Worm (Caenorhabditis elegans) whole organism, young adult: ENCODE results near the gene nhr-158.
A peak's percentile ranks its signal among the peaks of the same experiment; 100 is the strongest.

Experiments
- B0019.2 ChIP-seq: fragments of 200-800 bp; sonication (Bioruptor generic); conservative IDR thresholded peaks from 2 replicates; pipeline ENCODE4 v1.3.6; 2022; ENCODE audit warnings: missing genetic modification reagents, missing genetic modification characterization, missing compliant biosample characterization
- D2030.7 ChIP-seq: fragments of 200-800 bp; sonication (Bioruptor generic); IDR thresholded peaks from 2 replicates; pipeline ENCODE4 v1.3.6; 2022; ENCODE audit warnings: missing genetic modification reagents, missing genetic modification characterization, missing compliant biosample characterization
- F10E7.11 ChIP-seq: sonication (generic microtip); optimal IDR thresholded peaks from 2 replicates; lab custom pipeline; 2017; ENCODE audit warnings: mild to moderate bottlenecking, missing genetic modification characterization, moderate library complexity, missing compliant biosample characterization
- F49E8.2 ChIP-seq: sonication (generic microtip); optimal IDR thresholded peaks from 3 replicates; lab custom pipeline; 2017; ENCODE audit warnings: missing genetic modification characterization, mild to moderate bottlenecking, missing compliant biosample characterization, antibody characterized with exemption, moderate library complexity; ENCODE audit not compliant: insufficient read depth
- F57C9.4 ChIP-seq: sonication (generic microtip); optimal IDR thresholded peaks from 2 replicates; lab custom pipeline; 2017; ENCODE audit warnings: mild to moderate bottlenecking, missing genetic modification characterization, missing compliant biosample characterization
- T26A5.8 ChIP-seq: sonication (generic microtip); optimal IDR thresholded peaks from 2 replicates; lab custom pipeline; 2016; ENCODE audit warnings: missing genetic modification characterization, missing compliant biosample characterization
- Y53F4B.3 ChIP-seq: fragments of 200-800 bp; sonication (Bioruptor generic); IDR thresholded peaks from 2 replicates; pipeline ENCODE4 v1.3.6; 2022; ENCODE audit warnings: missing genetic modification reagents, missing genetic modification characterization, missing compliant biosample characterization
- Y53G8AR.9 ChIP-seq: fragments of 200-800 bp; sonication (Bioruptor generic); conservative IDR thresholded peaks from 2 replicates; pipeline ENCODE4 v1.3.6; 2022; ENCODE audit warnings: missing genetic modification reagents, missing genetic modification characterization, missing compliant biosample characterization
- ama-1 ChIP-seq, 3 experiments: fragments of 150-350 bp in 1 of 3; sonication (generic microtip) in 2 of 3; optimal IDR thresholded peaks; 2 replicates each; lab custom pipeline; 2014 to 2018; ENCODE audit warnings: missing biosample characterization in 2 of 3, missing genetic modification characterization in 2 of 3, missing genetic modification reagents in 2 of 3
- attf-5 ChIP-seq: fragments of 200-800 bp; sonication (Bioruptor generic); optimal IDR thresholded peaks from 2 replicates; lab custom pipeline; 2018; ENCODE audit warnings: mild to moderate bottlenecking, missing genetic modification characterization, missing compliant biosample characterization
- attf-6 ChIP-seq: fragments of 200-800 bp; sonication (Bioruptor generic); IDR thresholded peaks from 2 replicates; pipeline ENCODE4 v1.3.6; 2022; ENCODE audit warnings: missing genetic modification reagents, missing genetic modification characterization, missing compliant biosample characterization
- bed-1 ChIP-seq: fragments of 200-800 bp; sonication (Bioruptor generic); IDR thresholded peaks from 2 replicates; pipeline ENCODE4 v1.3.6; 2022; ENCODE audit warnings: missing genetic modification reagents, missing genetic modification characterization, missing compliant biosample characterization
- bed-2 ChIP-seq: fragments of 200-800 bp; sonication (Bioruptor generic); IDR thresholded peaks from 2 replicates; pipeline ENCODE4 v1.3.6; 2022; ENCODE audit warnings: missing genetic modification reagents, missing genetic modification characterization, missing compliant biosample characterization
- ceh-100 ChIP-seq: fragments of 200-800 bp; sonication (Bioruptor generic); IDR thresholded peaks from 2 replicates; pipeline ENCODE4 v1.3.6; 2022; ENCODE audit warnings: missing genetic modification reagents, missing genetic modification characterization, missing compliant biosample characterization
- ceh-40 ChIP-seq: fragments of 200-800 bp; sonication (Bioruptor generic); IDR thresholded peaks from 2 replicates; pipeline ENCODE4 v1.3.6; 2022; ENCODE audit warnings: missing genetic modification characterization, missing compliant biosample characterization
- ceh-58 ChIP-seq: fragments of 200-800 bp; sonication (Bioruptor generic); IDR thresholded peaks from 2 replicates; pipeline ENCODE4 v1.3.6; 2022; ENCODE audit warnings: missing genetic modification characterization, missing compliant biosample characterization
- dpff-1 ChIP-seq: sonication (generic microtip); optimal IDR thresholded peaks from 2 replicates; lab custom pipeline; 2017; ENCODE audit warnings: mild to moderate bottlenecking, missing genetic modification characterization, missing compliant biosample characterization
- dpl-1 ChIP-seq: fragments of 150-350 bp; optimal IDR thresholded peaks from 2 replicates; lab custom pipeline; 2014; ENCODE audit warnings: missing biosample characterization, missing genetic modification reagents, missing genetic modification characterization
- fkh-3 ChIP-seq: sonication (generic microtip); optimal IDR thresholded peaks from 2 replicates; lab custom pipeline; 2016; ENCODE audit warnings: mild to moderate bottlenecking, missing genetic modification characterization, missing compliant biosample characterization
- hmg-1.2 ChIP-seq: fragments of 200-800 bp; sonication (Bioruptor generic); IDR thresholded peaks from 2 replicates; pipeline ENCODE4 v1.3.6; 2022; ENCODE audit warnings: missing genetic modification reagents, missing genetic modification characterization, missing compliant biosample characterization
- hmg-20 ChIP-seq: fragments of 200-800 bp; sonication (Bioruptor generic); IDR thresholded peaks from 2 replicates; pipeline ENCODE4 v1.3.6; 2022; ENCODE audit warnings: missing genetic modification reagents, missing genetic modification characterization, missing compliant biosample characterization
- hsf-1 ChIP-seq: fragments of 200-800 bp; sonication (Bioruptor generic); IDR thresholded peaks from 2 replicates; pipeline ENCODE4 v1.3.6; 2022; ENCODE audit warnings: missing genetic modification reagents, missing genetic modification characterization, missing compliant biosample characterization
- lin-40 ChIP-seq: sonication (generic microtip); optimal IDR thresholded peaks from 2 replicates; lab custom pipeline; 2016; ENCODE audit warnings: missing genetic modification characterization, mild to moderate bottlenecking, missing compliant biosample characterization, missing genotype, missing genetic modification reagents
- madf-3 ChIP-seq: fragments of 200-800 bp; sonication (Bioruptor generic); IDR thresholded peaks from 2 replicates; pipeline ENCODE4 v1.3.6; 2022; ENCODE audit warnings: missing genetic modification reagents, missing genetic modification characterization, missing compliant biosample characterization
- nfyb-1 ChIP-seq: fragments of 200-800 bp; sonication (Bioruptor generic); IDR thresholded peaks from 2 replicates; pipeline ENCODE4 v1.3.6; 2022; ENCODE audit warnings: missing genetic modification reagents, missing genetic modification characterization, missing compliant biosample characterization
- nhr-27 ChIP-seq: fragments of 200-800 bp; sonication (Bioruptor generic); optimal IDR thresholded peaks from 2 replicates; lab custom pipeline; 2018; ENCODE audit warnings: mild to moderate bottlenecking, missing genetic modification characterization, moderate library complexity, missing compliant biosample characterization
- nhr-80 ChIP-seq: sonication (generic microtip); optimal IDR thresholded peaks from 2 replicates; lab custom pipeline; 2016; ENCODE audit warnings: missing genetic modification characterization, missing compliant biosample characterization
- rpc-1 ChIP-seq, 2 experiments: fragments of 150-350 bp in 1 of 2; sonication (generic microtip) in 1 of 2; optimal IDR thresholded peaks; 2 replicates each; lab custom pipeline; 2014 to 2018; ENCODE audit warnings: missing biosample characterization in 1 of 2, missing genetic modification characterization in 1 of 2, missing genetic modification reagents in 1 of 2, missing genotype in 1 of 2
- sdz-38 ChIP-seq: sonication (generic microtip); optimal IDR thresholded peaks from 2 replicates; lab custom pipeline; 2016; ENCODE audit warnings: missing genotype, missing genetic modification characterization, missing compliant biosample characterization
- snpc-3.4 ChIP-seq: sonication (generic microtip); optimal IDR thresholded peaks from 2 replicates; lab custom pipeline; 2017; ENCODE audit warnings: missing genetic modification characterization, mild to moderate bottlenecking, missing compliant biosample characterization, antibody characterized with exemption, moderate library complexity, missing genotype, missing genetic modification reagents
- tlf-1 ChIP-seq: fragments of 200-800 bp; sonication (Bioruptor generic); optimal IDR thresholded peaks from 2 replicates; lab custom pipeline; 2018; ENCODE audit warnings: mild to moderate bottlenecking, missing genetic modification characterization, missing compliant biosample characterization
- unc-130 ChIP-seq: sonication (generic microtip); optimal IDR thresholded peaks from 2 replicates; lab custom pipeline; 2016; ENCODE audit warnings: missing genetic modification reagents, missing genetic modification characterization, missing compliant biosample characterization
- zim-3 ChIP-seq: sonication (generic microtip); optimal IDR thresholded peaks from 2 replicates; lab custom pipeline; 2017; ENCODE audit warnings: mild to moderate bottlenecking, missing genetic modification characterization, moderate library complexity, missing compliant biosample characterization
- ztf-22 ChIP-seq: fragments of 200-800 bp; sonication (Bioruptor generic); optimal IDR thresholded peaks from 2 replicates; lab custom pipeline; 2018; ENCODE audit warnings: mild to moderate bottlenecking, missing genetic modification characterization, moderate library complexity, missing compliant biosample characterization
- ztf-3 ChIP-seq: fragments of 200-800 bp; sonication (Bioruptor generic); optimal IDR thresholded peaks from 2 replicates; lab custom pipeline; 2018; ENCODE audit warnings: mild to moderate bottlenecking, missing genetic modification characterization, missing compliant biosample characterization

Gene nhr-158

ce11 chrV:3874102-3874744 is at the start of gene nhr-158:
nhr-158 (minus strand) TSS chrV:3874152.
- TF ChIP-seq ztf-22 (GFP tag; lab: Kevin White, UChicago) (no peak), F49E8.2 (tag; lab: Kevin White, UChicago) (no peak), lin-40 (tag; lab: Kevin White, UChicago) (no peak), Y53F4B.3 (GFP tag; lab: Robert Waterston, UW) (no peak), ceh-100 (GFP tag; lab: Robert Waterston, UW) (no peak), ceh-40 (GFP tag; lab: Robert Waterston, UW) (no peak), dpff-1 (tag; lab: Kevin White, UChicago) (no peak), ceh-58 (GFP tag; lab: Robert Waterston, UW) (no peak), snpc-3.4 (tag; lab: Kevin White, UChicago) (no peak), hsf-1 (GFP tag; lab: Robert Waterston, UW) (no peak), hmg-20 (no peak), sdz-38 (tag; lab: Kevin White, UChicago) (no peak), fkh-3 (tag; lab: Kevin White, UChicago) (no peak), ama-1 (optimal IDR thresholded peaks at IDR 0.05; lab: Kevin White, UChicago) (no peak), ama-1 (GFP tag; optimal IDR thresholded peaks at IDR 0.05; lab: Kevin White, UChicago) (no peak), tlf-1 (GFP tag; lab: Kevin White, UChicago) (no peak), zim-3 (no peak), attf-5 (GFP tag; lab: Kevin White, UChicago) (no peak)

ce11 chrV:3922547-3922946 is 48.6 kb upstream of the nhr-158 start:
- 0 out of 2 replicates have a peak, but pooled peaks have one; percentile 45 for TF ChIP-seq madf-3 (GFP tag; lab: Robert Waterston, UW)
- TF ChIP-seq D2030.7 (GFP tag; lab: Robert Waterston, UW), result no peak

ce11 chrV:3921635-3922034 is 47.7 kb upstream of the nhr-158 start, which contains the start of gene srx-65:
srx-65 (plus strand) TSS chrV:3921935.
- TF ChIP-seq Y53G8AR.9 (GFP tag; lab: Robert Waterston, UW), result no peak
- TF ChIP-seq attf-6 (GFP tag; lab: Robert Waterston, UW), result no peak
- no peak for TF ChIP-seq rpc-1 (optimal IDR thresholded peaks at IDR 0.05; lab: Kevin White, UChicago)
- no peak for TF ChIP-seq rpc-1 (tag; optimal IDR thresholded peaks at IDR 0.05; lab: Kevin White, UChicago)
- TF ChIP-seq D2030.7 (GFP tag; lab: Robert Waterston, UW), result no peak
- TF ChIP-seq hmg-1.2 (GFP tag; lab: Robert Waterston, UW), result no peak
- no peak for TF ChIP-seq B0019.2 (GFP tag; lab: Robert Waterston, UW)
- TF ChIP-seq T26A5.8 (tag; lab: Kevin White, UChicago), result no peak
- TF ChIP-seq unc-130 (GFP tag; lab: Kevin White, UChicago), result no peak
- no peak for TF ChIP-seq madf-3 (GFP tag; lab: Robert Waterston, UW)
- no peak for TF ChIP-seq bed-2
- TF ChIP-seq nfyb-1 (GFP tag; lab: Robert Waterston, UW), result no peak
- no peak for TF ChIP-seq F10E7.11 (tag; lab: Kevin White, UChicago)
- TF ChIP-seq, all 124 proteins: peak for 0

- TF ChIP-seq dpl-1 (GFP tag; lab: Kevin White, UChicago), result no peak
- no peak for TF ChIP-seq bed-1 (GFP tag; lab: Robert Waterston, UW)
- no peak for TF ChIP-seq ztf-3 (GFP tag; lab: Kevin White, UChicago)
- TF ChIP-seq nhr-80 (tag; lab: Kevin White, UChicago), result no peak
- TF ChIP-seq nhr-27 (tag; lab: Kevin White, UChicago), result no peak
- no peak for TF ChIP-seq F57C9.4 (tag; lab: Kevin White, UChicago)
- TF ChIP-seq, all 124 proteins: peak for 0
Measured at ce11 chrV:3919289-3919688, 45.3 kb upstream of the nhr-158 start, which contains the start of gene srx-66. srx-66 (plus strand) TSS chrV:3919589.
